Worm (Caenorhabditis elegans): ENCODE data around the gene C15H9.5.

DNA sequence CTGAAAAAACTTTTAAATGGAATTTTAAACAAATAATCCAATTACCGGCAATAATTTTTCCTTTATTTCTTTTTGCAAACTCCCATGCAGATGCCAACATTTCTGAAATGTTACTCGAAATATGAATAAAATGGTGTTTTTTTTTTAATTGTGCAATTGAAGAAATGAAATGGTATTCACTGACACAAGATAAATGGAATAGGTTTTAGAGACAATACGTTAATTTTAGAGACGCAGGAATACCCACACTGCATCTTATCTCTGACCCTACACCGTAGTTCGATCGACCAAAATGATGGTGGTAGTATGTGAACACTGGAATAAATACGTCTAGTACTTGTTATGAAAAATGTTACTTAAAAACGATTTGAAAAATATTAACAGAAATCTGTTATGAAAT is 19.7 kb downstream of the C15H9.5 start, which contains the start of gene prx-3:
- TF ChIP-seq nhr-77 (tag; optimal IDR thresholded peaks at IDR 0.05) (no peak), nhr-25 (tag; optimal IDR thresholded peaks at IDR 0.05) (no peak), ZK546.5 (tag; optimal IDR thresholded peaks at IDR 0.05) (no peak), lin-13 (GFP tag; optimal IDR thresholded peaks at IDR 0.05) (no peak), dmd-4 (tag; optimal IDR thresholded peaks at IDR 0.05) (no peak), ceh-82 (tag; optimal IDR thresholded peaks at IDR 0.05) (no peak), F13H6.1 (tag; optimal IDR thresholded peaks at IDR 0.05) (no peak), ceh-16 (tag; optimal IDR thresholded peaks at IDR 0.05) (no peak), egl-27 (tag; optimal IDR thresholded peaks at IDR 0.05) (no peak), R02D3.7 (tag; optimal IDR thresholded peaks at IDR 0.05) (no peak)
